ENCODE assay signal across 1 fruit fly cellular context in the genomic region with DNA sequence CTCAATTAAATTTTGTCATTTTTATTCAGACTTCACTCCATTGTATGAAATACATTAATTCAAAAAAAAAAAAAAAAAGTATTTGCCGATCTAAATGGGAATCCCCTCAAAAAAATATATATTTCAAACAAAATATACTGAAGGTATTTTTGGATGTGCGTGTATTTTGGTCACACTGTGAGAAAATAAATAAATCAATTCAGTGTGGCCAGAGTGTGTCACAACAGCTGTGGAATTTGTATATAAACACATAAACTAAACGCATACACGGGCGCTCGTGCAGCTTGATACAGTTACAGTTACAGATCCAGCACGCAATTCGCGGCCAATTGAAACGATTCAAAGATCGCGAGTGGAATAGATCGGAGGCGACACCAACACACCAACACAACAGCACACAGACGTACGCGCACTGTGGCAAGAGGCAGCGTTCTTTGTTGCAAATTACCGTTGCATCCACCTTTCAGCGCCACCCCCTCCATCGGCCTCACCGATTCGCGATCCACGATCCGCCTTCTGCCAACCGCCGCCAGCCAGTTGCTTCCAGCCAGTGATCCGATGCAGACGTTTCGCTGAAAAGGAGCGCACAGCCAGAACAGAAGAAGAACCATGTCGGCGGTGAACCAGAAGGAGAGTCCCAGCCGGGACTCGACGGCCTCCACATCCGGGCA.
A peak's percentile ranks its signal among the peaks of the same experiment; 100 is the strongest.
TF ChIP-seq lines count a peak whose summit lies in the region.

A gene (plus strand): TSS at position 260 of the 671 bp plus-strand sequence.

TF ChIP-seq in whole organism, embryonic, 481 proteins besides CTCF, POLR2A, EP300 and RAD21 (continued from another document and continues in another):
- TF ChIP-seq CG17361 (GFP tag; IDR thresholded peaks at IDR 0.05; lab: Robert Waterston, UW) (no peak), cato (GFP tag; optimal IDR thresholded peaks at IDR 0.05; lab: Kevin White, UChicago; ENCODE audit: borderline replicate concordance) (no peak), bigmax (GFP tag; optimal IDR thresholded peaks at IDR 0.05; lab: Kevin White, UChicago) (no peak), CG15269 (tag; optimal IDR thresholded peaks at IDR 0.05; lab: Kevin White, UChicago) (no peak), Deaf1 (tag; optimal IDR thresholded peaks at IDR 0.05; lab: Kevin White, UChicago) (no peak), lilli (GFP tag; optimal IDR thresholded peaks at IDR 0.05; lab: Kevin White, UChicago) (no peak), wek (GFP tag; optimal IDR thresholded peaks at IDR 0.05; lab: Kevin White, UChicago) (no peak), CG10959 (GFP tag; IDR thresholded peaks at IDR 0.05; lab: Robert Waterston, UW) (no peak), Dref (GFP tag; IDR thresholded peaks at IDR 0.05; lab: Robert Waterston, UW) (no peak), sens-2 (GFP tag; IDR thresholded peaks at IDR 0.05; lab: Robert Waterston, UW) (no peak), schlank (tag; optimal IDR thresholded peaks at IDR 0.05; lab: Kevin White, UChicago) (no peak), gce (GFP tag; IDR thresholded peaks at IDR 0.05; lab: Robert Waterston, UW) (no peak), CG2199 (GFP tag; IDR thresholded peaks at IDR 0.05; lab: Robert Waterston, UW) (no peak), MESR4 (GFP tag; optimal IDR thresholded peaks at IDR 0.05; lab: Kevin White, UChicago) (peak; percentile 50), Xbp1 (GFP tag; optimal IDR thresholded peaks at IDR 0.05; lab: Kevin White, UChicago) (no peak), CG4282 (GFP tag; optimal IDR thresholded peaks at IDR 0.05; lab: Kevin White, UChicago) (no peak), dati (GFP tag; IDR thresholded peaks at IDR 0.05; lab: Robert Waterston, UW) (no peak), pzg (GFP tag; optimal IDR thresholded peaks at IDR 0.05; lab: Kevin White, UChicago) (peak; percentile 61), Vsx1 (GFP tag; optimal IDR thresholded peaks at IDR 0.05; lab: Kevin White, UChicago) (no peak), CG6175 (GFP tag; IDR thresholded peaks at IDR 0.05; lab: Robert Waterston, UW) (no peak), cwo (GFP tag; optimal IDR thresholded peaks at IDR 0.05; lab: Kevin White, UChicago) (no peak), CG7745 (tag; optimal IDR thresholded peaks at IDR 0.05; lab: Kevin White, UChicago) (no peak), sima (GFP tag; optimal IDR thresholded peaks at IDR 0.05; lab: Kevin White, UChicago) (no peak), Ets65A (GFP tag; lab: Kevin White, UChicago) (no peak), CG7357 (GFP tag; IDR thresholded peaks at IDR 0.05; lab: Robert Waterston, UW) (no peak), sc (optimal IDR thresholded peaks at IDR 0.05; lab: Kevin White, UChicago) (no peak), sc (GFP tag; optimal IDR thresholded peaks at IDR 0.05; lab: Kevin White, UChicago) (no peak), sob (GFP tag; IDR thresholded peaks at IDR 0.05; lab: Robert Waterston, UW) (no peak), vnd (GFP tag; IDR thresholded peaks at IDR 0.05; lab: Robert Waterston, UW; ENCODE audit: partially characterized antibody) (no peak), CG12299 (tag; optimal IDR thresholded peaks at IDR 0.05; lab: Kevin White, UChicago) (no peak), cad (GFP tag; optimal IDR thresholded peaks at IDR 0.05; lab: Kevin White, UChicago) (no peak), CG14860 (GFP tag; IDR thresholded peaks at IDR 0.05; lab: Robert Waterston, UW; ENCODE audit: partially characterized antibody) (no peak), CG9797 (GFP tag; optimal IDR thresholded peaks at IDR 0.05; lab: Kevin White, UChicago) (peak; percentile 78), CG1647 (GFP tag; optimal IDR thresholded peaks at IDR 0.05; lab: Kevin White, UChicago) (no peak), trem (tag; optimal IDR thresholded peaks at IDR 0.05; lab: Kevin White, UChicago) (peak; percentile 29), ind (GFP tag; optimal IDR thresholded peaks at IDR 0.05; lab: Kevin White, UChicago) (no peak), ranshi (GFP tag; IDR thresholded peaks at IDR 0.05; lab: Robert Waterston, UW) (no peak), CG30020 (tag; optimal IDR thresholded peaks at IDR 0.05; lab: Kevin White, UChicago) (peak; percentile 17), CG17359 (tag; optimal IDR thresholded peaks at IDR 0.05; lab: Kevin White, UChicago) (peak; percentile 44), Med (GFP tag; lab: Kevin White, UChicago) (peak; percentile 69), Dbx (GFP tag; IDR thresholded peaks at IDR 0.05; lab: Robert Waterston, UW) (no peak), ase (GFP tag; IDR thresholded peaks at IDR 0.05; lab: Robert Waterston, UW) (no peak), Poxn (GFP tag; IDR thresholded peaks at IDR 0.05; lab: Robert Waterston, UW) (no peak), Elba2 (GFP tag; optimal IDR thresholded peaks at IDR 0.05; lab: Kevin White, UChicago) (peak; percentile 19), CG5245 (GFP tag; optimal IDR thresholded peaks at IDR 0.05; lab: Kevin White, UChicago) (no peak), Fer3 (tag; optimal IDR thresholded peaks at IDR 0.05; lab: Kevin White, UChicago) (no peak), emc (GFP tag; optimal IDR thresholded peaks at IDR 0.05; lab: Kevin White, UChicago) (no peak), zfh2 (GFP tag; optimal IDR thresholded peaks at IDR 0.05; lab: Kevin White, UChicago) (no peak), jigr1 (GFP tag; IDR thresholded peaks at IDR 0.05; lab: Robert Waterston, UW) (no peak), gsb (GFP tag; IDR thresholded peaks at IDR 0.05; lab: Robert Waterston, UW) (no peak), CG1792 (GFP tag; optimal IDR thresholded peaks at IDR 0.05; lab: Kevin White, UChicago) (no peak), CG12104 (GFP tag; optimal IDR thresholded peaks at IDR 0.05; lab: Kevin White, UChicago) (no peak), oc (tag; optimal IDR thresholded peaks at IDR 0.05; lab: Kevin White, UChicago) (no peak), CG12769 (tag; optimal IDR thresholded peaks at IDR 0.05; lab: Kevin White, UChicago) (no peak), Ptx1 (GFP tag; IDR thresholded peaks at IDR 0.05; lab: Robert Waterston, UW) (no peak), mirr (GFP tag; optimal IDR thresholded peaks at IDR 0.05; lab: Kevin White, UChicago) (no peak), HmgZ (tag; optimal IDR thresholded peaks at IDR 0.05; lab: Kevin White, UChicago) (peak; percentile 2), ATbp (GFP tag; optimal IDR thresholded peaks at IDR 0.05; lab: Kevin White, UChicago) (no peak), PHDP (tag; optimal IDR thresholded peaks at IDR 0.05; lab: Kevin White, UChicago) (no peak), tll (GFP tag; optimal IDR thresholded peaks at IDR 0.05; lab: Kevin White, UChicago) (no peak), CHES-1-like (GFP tag; optimal IDR thresholded peaks at IDR 0.05; lab: Kevin White, UChicago) (peak; percentile 0), Sox102F (GFP tag; optimal IDR thresholded peaks at IDR 0.05; lab: Kevin White, UChicago) (no peak), Doc2 (GFP tag; IDR thresholded peaks at IDR 0.05; lab: Robert Waterston, UW) (no peak), CG15696 (tag; optimal IDR thresholded peaks at IDR 0.05; lab: Kevin White, UChicago) (no peak), slbo (GFP tag; IDR thresholded peaks at IDR 0.05; lab: Robert Waterston, UW) (no peak), gro (GFP tag; optimal IDR thresholded peaks at IDR 0.05; lab: Kevin White, UChicago) (no peak), CG2202 (tag; optimal IDR thresholded peaks at IDR 0.05; lab: Kevin White, UChicago) (no peak), Lim3 (GFP tag; IDR thresholded peaks at IDR 0.05; lab: Robert Waterston, UW) (no peak), Nf-YB (GFP tag; optimal IDR thresholded peaks at IDR 0.05; lab: Kevin White, UChicago) (no peak), Meics (GFP tag; optimal IDR thresholded peaks at IDR 0.05; lab: Kevin White, UChicago) (no peak), ap (GFP tag; IDR thresholded peaks at IDR 0.05; lab: Robert Waterston, UW) (no peak), H15 (GFP tag; IDR thresholded peaks at IDR 0.05; lab: Robert Waterston, UW) (no peak), YL-1 (GFP tag; optimal IDR thresholded peaks at IDR 0.05; lab: Kevin White, UChicago) (peak; percentile 32), Fer2 (tag; optimal IDR thresholded peaks at IDR 0.05; lab: Kevin White, UChicago) (no peak), chn (GFP tag; optimal IDR thresholded peaks at IDR 0.05; lab: Kevin White, UChicago) (no peak), CG1602 (GFP tag; optimal IDR thresholded peaks at IDR 0.05; lab: Kevin White, UChicago) (no peak), pros (GFP tag; optimal IDR thresholded peaks at IDR 0.05; lab: Kevin White, UChicago) (no peak), row (GFP tag; IDR thresholded peaks at IDR 0.05; lab: Robert Waterston, UW) (peak; percentile 34; the same call in 1 of the 3 replicates), CG7839 (tag; optimal IDR thresholded peaks at IDR 0.05; lab: Kevin White, UChicago) (no peak), CG10366 (GFP tag; IDR thresholded peaks at IDR 0.05; lab: Robert Waterston, UW) (no peak), CG18599 (GFP tag; optimal IDR thresholded peaks at IDR 0.05; lab: Kevin White, UChicago) (no peak), CG13424 (tag; optimal IDR thresholded peaks at IDR 0.05; lab: Kevin White, UChicago) (no peak), HLH54F (GFP tag; optimal IDR thresholded peaks at IDR 0.05; lab: Kevin White, UChicago) (no peak), Dll (GFP tag; IDR thresholded peaks at IDR 0.05; lab: Robert Waterston, UW; ENCODE audit: partially characterized antibody) (no peak), Dp (GFP tag; optimal IDR thresholded peaks at IDR 0.05; lab: Kevin White, UChicago) (peak; percentile 33), kah (GFP tag; optimal IDR thresholded peaks at IDR 0.05; lab: Kevin White, UChicago) (no peak), CG43689 (GFP tag; IDR thresholded peaks at IDR 0.05; lab: Robert Waterston, UW) (no peak), CG6765 (GFP tag; optimal IDR thresholded peaks at IDR 0.05; lab: Kevin White, UChicago) (no peak), CG15073 (GFP tag; optimal IDR thresholded peaks at IDR 0.05; lab: Kevin White, UChicago) (no peak), CG3838 (GFP tag; optimal IDR thresholded peaks at IDR 0.05; lab: Kevin White, UChicago) (no peak), her (GFP tag; optimal IDR thresholded peaks at IDR 0.05; lab: Kevin White, UChicago) (no peak), Hr51 (GFP tag; optimal IDR thresholded peaks at IDR 0.05; lab: Kevin White, UChicago) (no peak), CG10654 (GFP tag; optimal IDR thresholded peaks at IDR 0.05; lab: Kevin White, UChicago) (no peak), dimm (GFP tag; IDR thresholded peaks at IDR 0.05; lab: Robert Waterston, UW) (no peak), CG2678 (tag; optimal IDR thresholded peaks at IDR 0.05; lab: Kevin White, UChicago) (no peak), wdn (GFP tag; IDR thresholded peaks at IDR 0.05; lab: Robert Waterston, UW) (no peak), CG10979 (tag; optimal IDR thresholded peaks at IDR 0.05; lab: Kevin White, UChicago) (no peak), CG31441 (GFP tag; IDR thresholded peaks at IDR 0.05; lab: Robert Waterston, UW) (no peak), CG32767 (GFP tag; IDR thresholded peaks at IDR 0.05; lab: Robert Waterston, UW) (no peak), CG8765 (GFP tag; IDR thresholded peaks at IDR 0.05; lab: Robert Waterston, UW) (no peak), CG6254 (GFP tag; optimal IDR thresholded peaks at IDR 0.05; lab: Kevin White, UChicago) (no peak), CG1024 (GFP tag; IDR thresholded peaks at IDR 0.05; lab: Robert Waterston, UW) (no peak), Ssrp (tag; optimal IDR thresholded peaks at IDR 0.05; lab: Kevin White, UChicago) (no peak), CG14014 (GFP tag; IDR thresholded peaks at IDR 0.05; lab: Robert Waterston, UW) (no peak), Scr (GFP tag; IDR thresholded peaks at IDR 0.05; lab: Robert Waterston, UW; ENCODE audit: partially characterized antibody) (no peak), run (tag; optimal IDR thresholded peaks at IDR 0.05; lab: Kevin White, UChicago) (no peak), dmrt11E (tag; optimal IDR thresholded peaks at IDR 0.05; lab: Kevin White, UChicago) (no peak), Oli (tag; optimal IDR thresholded peaks at IDR 0.05; lab: Kevin White, UChicago) (no peak), slou (GFP tag; optimal IDR thresholded peaks at IDR 0.05; lab: Kevin White, UChicago) (no peak), pb (GFP tag; optimal IDR thresholded peaks at IDR 0.05; lab: Kevin White, UChicago) (no peak), peb (GFP tag; IDR thresholded peaks at IDR 0.05; lab: Robert Waterston, UW) (no peak), CoRest (tag; optimal IDR thresholded peaks at IDR 0.05; lab: Kevin White, UChicago) (peak; percentile 79), Mad (GFP tag; optimal IDR thresholded peaks at IDR 0.05; lab: Kevin White, UChicago) (no peak), mld (GFP tag; IDR thresholded peaks at IDR 0.05; lab: Robert Waterston, UW; ENCODE audit: partially characterized antibody) (no peak), bowl (GFP tag; IDR thresholded peaks at IDR 0.05; lab: Robert Waterston, UW) (no peak), CG14710 (tag; optimal IDR thresholded peaks at IDR 0.05; lab: Kevin White, UChicago) (peak; percentile 47), CG34224 (GFP tag; IDR thresholded peaks at IDR 0.05; lab: Robert Waterston, UW; ENCODE audit: partially characterized antibody) (no peak), CG17829 (tag; optimal IDR thresholded peaks at IDR 0.05; lab: Kevin White, UChicago) (peak; percentile 0), CG4328 (GFP tag; optimal IDR thresholded peaks at IDR 0.05; lab: Kevin White, UChicago) (no peak), MTF-1 (GFP tag; optimal IDR thresholded peaks at IDR 0.05; lab: Kevin White, UChicago; ENCODE audit: borderline replicate concordance) (no peak), luna (GFP tag; optimal IDR thresholded peaks at IDR 0.05; lab: Kevin White, UChicago) (no peak), D (optimal IDR thresholded peaks at IDR 0.05; lab: Kevin White, UChicago) (no peak), D (GFP tag; optimal IDR thresholded peaks at IDR 0.05; lab: Kevin White, UChicago) (no peak), Stat92E (GFP tag; optimal IDR thresholded peaks at IDR 0.05; lab: Kevin White, UChicago) (no peak), ttk (GFP tag; IDR thresholded peaks at IDR 0.05; lab: Robert Waterston, UW) (no peak), H2.0 (GFP tag; IDR thresholded peaks at IDR 0.05; lab: Robert Waterston, UW) (no peak), pan (optimal IDR thresholded peaks at IDR 0.05; lab: Kevin White, UChicago) (no peak), pan (GFP tag; optimal IDR thresholded peaks at IDR 0.05 in 1 of 2, IDR thresholded peaks at IDR 0.05 in 1 of 2) (no peak), scrt (GFP tag; optimal IDR thresholded peaks at IDR 0.05; lab: Kevin White, UChicago) (no peak), CG7963 (GFP tag; IDR thresholded peaks at IDR 0.05; lab: Robert Waterston, UW; ENCODE audit: partially characterized antibody) (no peak), nom (GFP tag; optimal IDR thresholded peaks at IDR 0.05; lab: Kevin White, UChicago) (peak; percentile 48), Lhr (GFP tag; optimal IDR thresholded peaks at IDR 0.05; lab: Kevin White, UChicago) (peak; percentile 59)
